ENCODE assay signal across 3 worm cellular contexts in the genomic region with DNA sequence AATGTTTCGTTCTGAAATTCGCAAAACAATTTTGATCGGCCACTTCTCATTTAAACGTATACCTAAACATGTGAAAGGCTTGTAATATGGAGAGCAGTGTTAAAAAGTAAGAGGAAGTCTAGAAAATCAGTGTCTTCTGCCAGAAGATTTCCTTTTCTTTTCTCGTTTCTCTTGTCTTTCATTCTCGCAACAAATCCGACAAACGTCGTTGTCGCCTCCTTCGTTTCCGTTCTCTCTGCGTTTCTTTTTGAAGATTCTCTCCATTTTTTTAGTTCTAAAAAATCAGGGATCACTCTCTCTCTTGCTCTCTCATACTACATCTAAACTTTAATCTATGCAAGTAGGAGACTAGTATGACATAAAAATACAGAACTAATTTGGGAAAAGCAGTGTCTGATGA.
TF ChIP-seq lines count a peak whose summit lies in the region.

No protein-coding gene starts in this region.

TF ChIP-seq in whole organism, L1 larva, 84 proteins besides CTCF, POLR2A, EP300 and RAD21:
- TF ChIP-seq aly-2 (tag; optimal IDR thresholded peaks at IDR 0.05; lab: Kevin White, UChicago) = no peak
- no peak for TF ChIP-seq C04F5.9 (tag; optimal IDR thresholded peaks at IDR 0.05; lab: Kevin White, UChicago)
- TF ChIP-seq fkh-10 (GFP tag; optimal IDR thresholded peaks at IDR 0.05; lab: Kevin White, UChicago) = peak; percentile 57
- no peak for TF ChIP-seq nhr-20 (tag; optimal IDR thresholded peaks at IDR 0.05; lab: Kevin White, UChicago)

TF ChIP-seq in whole organism, L3 larva, 47 proteins besides CTCF, POLR2A, EP300 and RAD21:
- TF ChIP-seq hmg-11 (tag; optimal IDR thresholded peaks at IDR 0.05; lab: Kevin White, UChicago) = no peak
- TF ChIP-seq lsy-12 (tag; optimal IDR thresholded peaks at IDR 0.05; lab: Kevin White, UChicago) = no peak
- peak; percentile 6 for TF ChIP-seq fkh-10 (GFP tag; optimal IDR thresholded peaks at IDR 0.05; lab: Kevin White, UChicago)
- TF ChIP-seq fkh-2 (tag; optimal IDR thresholded peaks at IDR 0.05; lab: Kevin White, UChicago) = no peak

TF ChIP-seq in whole organism, L4 larva, 104 proteins besides CTCF, POLR2A, EP300 and RAD21:
- TF ChIP-seq unc-39 (tag; optimal IDR thresholded peaks at IDR 0.05; lab: Kevin White, UChicago) = no peak
- peak; percentile 86 for TF ChIP-seq aha-1 (tag; lab: Kevin White, UChicago)
